In genomic region chrII:6448189-6448588, ce11 we compare ENCODE assay signal across 4 worm cellular contexts.
TF ChIP-seq lines count a peak whose summit lies in the region.

No protein-coding gene starts in this region.

TF ChIP-seq in whole organism, L1 larva, 84 proteins besides CTCF, POLR2A, EP300 and RAD21 (continues in another document):
- TF ChIP-seq mep-1 (tag; optimal IDR thresholded peaks at IDR 0.05; lab: Kevin White, UChicago), result no peak
- no peak for TF ChIP-seq irx-1 (tag; optimal IDR thresholded peaks at IDR 0.05; lab: Kevin White, UChicago)
- TF ChIP-seq nhr-77 (tag; optimal IDR thresholded peaks at IDR 0.05; lab: Kevin White, UChicago), result no peak
- TF ChIP-seq dsc-1 (tag; optimal IDR thresholded peaks at IDR 0.05; lab: Kevin White, UChicago), result no peak
- TF ChIP-seq efl-3 (GFP tag; optimal IDR thresholded peaks at IDR 0.05; lab: Kevin White, UChicago), result no peak
- no peak for TF ChIP-seq hlh-4 (tag; optimal IDR thresholded peaks at IDR 0.05; lab: Kevin White, UChicago)
- TF ChIP-seq lin-14 (GFP tag; optimal IDR thresholded peaks at IDR 0.05; lab: Kevin White, UChicago), result peak; percentile 38
- TF ChIP-seq unc-62 (GFP tag; optimal IDR thresholded peaks at IDR 0.05; lab: Kevin White, UChicago), result no peak
- no peak for TF ChIP-seq unc-30 (tag; optimal IDR thresholded peaks at IDR 0.05; lab: Kevin White, UChicago)
- TF ChIP-seq C34B4.2 (tag; optimal IDR thresholded peaks at IDR 0.05; lab: Kevin White, UChicago), result no peak
- no peak for TF ChIP-seq C04F5.9 (tag; optimal IDR thresholded peaks at IDR 0.05; lab: Kevin White, UChicago)
- no peak for TF ChIP-seq efl-1 (optimal IDR thresholded peaks at IDR 0.05; lab: Kevin White, UChicago)
- no peak for TF ChIP-seq efl-1 (GFP tag; optimal IDR thresholded peaks at IDR 0.05 in 1 of 2; lab: Kevin White, UChicago)
- no peak for TF ChIP-seq jun-1 (tag; optimal IDR thresholded peaks at IDR 0.05; lab: Kevin White, UChicago)
- TF ChIP-seq nhr-47 (tag; optimal IDR thresholded peaks at IDR 0.05; lab: Kevin White, UChicago), result no peak
- TF ChIP-seq sptf-1 (tag; optimal IDR thresholded peaks at IDR 0.05; lab: Kevin White, UChicago), result no peak
- no peak for TF ChIP-seq fkh-10 (GFP tag; optimal IDR thresholded peaks at IDR 0.05; lab: Kevin White, UChicago)
- 0 out of 2 replicates have a peak, but pooled peaks have one; percentile 6 for TF ChIP-seq grh-1 (GFP tag; IDR thresholded peaks at IDR 0.05; lab: Robert Waterston, UW)
- TF ChIP-seq blmp-1 (tag; optimal IDR thresholded peaks at IDR 0.05; lab: Kevin White, UChicago), result peak; percentile 54
- no peak for TF ChIP-seq sox-4 (tag; optimal IDR thresholded peaks at IDR 0.05; lab: Kevin White, UChicago)
- 0 out of 2 replicates have a peak, but pooled peaks have one; percentile 7 for TF ChIP-seq nhr-19 (GFP tag; conservative IDR thresholded peaks at IDR 0.05; lab: Robert Waterston, UW)
- no peak for TF ChIP-seq xbp-1 (tag; optimal IDR thresholded peaks at IDR 0.05; lab: Kevin White, UChicago)
- TF ChIP-seq nhr-28 (tag; optimal IDR thresholded peaks at IDR 0.05; lab: Kevin White, UChicago), result no peak
- no peak for TF ChIP-seq mef-2 (tag; optimal IDR thresholded peaks at IDR 0.05; lab: Kevin White, UChicago)

TF ChIP-seq in whole organism, L2 larva, 48 proteins besides CTCF, POLR2A, EP300 and RAD21:
- TF ChIP-seq dmd-4 (tag; optimal IDR thresholded peaks at IDR 0.05; lab: Kevin White, UChicago) (no peak), nhr-129 (tag; optimal IDR thresholded peaks at IDR 0.05; lab: Kevin White, UChicago) (peak; percentile 37), Y55F3AM.14 (GFP tag; optimal IDR thresholded peaks at IDR 0.05; lab: Kevin White, UChicago) (no peak), sma-9 (GFP tag; optimal IDR thresholded peaks at IDR 0.05; lab: Kevin White, UChicago) (peak; percentile 33), sma-9 (tag; optimal IDR thresholded peaks at IDR 0.05; lab: Kevin White, UChicago) (no peak), mdl-1 (tag; optimal IDR thresholded peaks at IDR 0.05; lab: Kevin White, UChicago) (no peak), ceh-16 (tag; optimal IDR thresholded peaks at IDR 0.05; lab: Kevin White, UChicago) (no peak), nhr-10 (tag; optimal IDR thresholded peaks at IDR 0.05; lab: Kevin White, UChicago) (no peak), fos-1 (tag; optimal IDR thresholded peaks at IDR 0.05; lab: Kevin White, UChicago) (no peak), lin-13 (GFP tag; optimal IDR thresholded peaks at IDR 0.05; lab: Kevin White, UChicago) (no peak), nhr-25 (tag; optimal IDR thresholded peaks at IDR 0.05; lab: Kevin White, UChicago) (peak; percentile 40), nhr-23 (tag; optimal IDR thresholded peaks at IDR 0.05; lab: Kevin White, UChicago) (no peak), snpc-4 (tag; optimal IDR thresholded peaks at IDR 0.05; lab: Kevin White, UChicago) (no peak), nhr-237 (tag; optimal IDR thresholded peaks at IDR 0.05; lab: Kevin White, UChicago) (no peak), elt-1 (tag; optimal IDR thresholded peaks at IDR 0.05; lab: Kevin White, UChicago) (no peak), sma-3 (GFP tag; optimal IDR thresholded peaks at IDR 0.05; lab: Kevin White, UChicago) (peak; percentile 32), unc-39 (tag; optimal IDR thresholded peaks at IDR 0.05; lab: Kevin White, UChicago) (no peak)
TF ChIP-seq in whole organism, L2 larva: peak in this region for 4.

TF ChIP-seq in whole organism, L3 larva, 47 proteins besides CTCF, POLR2A, EP300 and RAD21:
- TF ChIP-seq nhr-23 (tag; optimal IDR thresholded peaks at IDR 0.05; lab: Kevin White, UChicago), result peak; percentile 15
- TF ChIP-seq nfya-1 (tag; optimal IDR thresholded peaks at IDR 0.05; lab: Kevin White, UChicago; ENCODE audit: insufficient read depth), result no peak
- TF ChIP-seq nhr-25 (tag; optimal IDR thresholded peaks at IDR 0.05; lab: Kevin White, UChicago), result peak; percentile 29

TF ChIP-seq in whole organism, L4 larva, 104 proteins besides CTCF, POLR2A, EP300 and RAD21:
- no peak for TF ChIP-seq hif-1 (tag; optimal IDR thresholded peaks at IDR 0.05; lab: Kevin White, UChicago)
- TF ChIP-seq ceh-62 (tag; optimal IDR thresholded peaks at IDR 0.05; lab: Kevin White, UChicago), result no peak
- TF ChIP-seq mdl-1 (tag; optimal IDR thresholded peaks at IDR 0.05; lab: Kevin White, UChicago), result peak in 1 of 2 experiments; percentile 10
- peak in 1 of 2 experiments; percentile 99 for TF ChIP-seq unc-62 (GFP tag; optimal IDR thresholded peaks at IDR 0.05 in 1 of 2; lab: Kevin White, UChicago)
- no peak for TF ChIP-seq unc-62 (tag; optimal IDR thresholded peaks at IDR 0.05; lab: Kevin White, UChicago)
- no peak for TF ChIP-seq spr-1 (tag; optimal IDR thresholded peaks at IDR 0.05; lab: Kevin White, UChicago)
- no peak for TF ChIP-seq skn-1 (tag; optimal IDR thresholded peaks at IDR 0.05; lab: Kevin White, UChicago)
- no peak for TF ChIP-seq pqm-1 (tag; optimal IDR thresholded peaks at IDR 0.05; lab: Kevin White, UChicago)
- no peak for TF ChIP-seq aly-2 (tag; optimal IDR thresholded peaks at IDR 0.05; lab: Kevin White, UChicago)
- no peak for TF ChIP-seq cey-2 (tag; optimal IDR thresholded peaks at IDR 0.05; lab: Kevin White, UChicago; ENCODE audit: borderline replicate concordance, insufficient read depth)
- TF ChIP-seq ceh-28 (tag; optimal IDR thresholded peaks at IDR 0.05; lab: Kevin White, UChicago), result no peak
- no peak for TF ChIP-seq T20F7.1 (GFP tag; optimal IDR thresholded peaks at IDR 0.05; lab: Kevin White, UChicago)
- TF ChIP-seq D1046.2 (GFP tag; IDR thresholded peaks at IDR 0.05; lab: Robert Waterston, UW), result no peak
- TF ChIP-seq nhr-77 (tag; optimal IDR thresholded peaks at IDR 0.05; lab: Kevin White, UChicago), result no peak
- TF ChIP-seq tra-1 (GFP tag; IDR thresholded peaks at IDR 0.05; lab: Robert Waterston, UW), result no peak
- no peak for TF ChIP-seq Y75B8A.6 (GFP tag; IDR thresholded peaks at IDR 0.05; lab: Robert Waterston, UW)
- TF ChIP-seq ceh-32 (tag; optimal IDR thresholded peaks at IDR 0.05; lab: Kevin White, UChicago; ENCODE audit: poor library complexity), result no peak
- TF ChIP-seq nhr-6 (tag; optimal IDR thresholded peaks at IDR 0.05; lab: Kevin White, UChicago), result no peak
- no peak for TF ChIP-seq madf-5 (GFP tag; IDR thresholded peaks at IDR 0.05; lab: Robert Waterston, UW)
- no peak for TF ChIP-seq fkh-10 (GFP tag; optimal IDR thresholded peaks at IDR 0.05; lab: Kevin White, UChicago)
- TF ChIP-seq nhr-28 (tag; optimal IDR thresholded peaks at IDR 0.05; lab: Kevin White, UChicago), result peak; percentile 39
- no peak for TF ChIP-seq lin-39 (tag; optimal IDR thresholded peaks at IDR 0.05; lab: Kevin White, UChicago)
- no peak for TF ChIP-seq daf-8 (GFP tag; IDR thresholded peaks at IDR 0.05; lab: Robert Waterston, UW)
- no peak for TF ChIP-seq ama-1 (optimal IDR thresholded peaks at IDR 0.05; lab: Kevin White, UChicago)
- no peak for TF ChIP-seq F44E2.7 (GFP tag; IDR thresholded peaks at IDR 0.05; lab: Robert Waterston, UW)
- TF ChIP-seq zfp-3 (GFP tag; conservative IDR thresholded peaks at IDR 0.05; lab: Robert Waterston, UW), result 0 out of 2 replicates have a peak, but pooled peaks have one; percentile 54
- TF ChIP-seq gei-8 (GFP tag; optimal IDR thresholded peaks at IDR 0.05; lab: Kevin White, UChicago), result no peak
- TF ChIP-seq egl-43 (GFP tag; IDR thresholded peaks at IDR 0.05; lab: Robert Waterston, UW), result no peak
- TF ChIP-seq madf-9 (GFP tag; conservative IDR thresholded peaks at IDR 0.05; lab: Robert Waterston, UW), result no peak
- TF ChIP-seq snpc-4 (tag; optimal IDR thresholded peaks at IDR 0.05; lab: Kevin White, UChicago), result no peak
- no peak for TF ChIP-seq ctbp-1 (GFP tag; IDR thresholded peaks at IDR 0.05; lab: Robert Waterston, UW)
- no peak for TF ChIP-seq attf-4 (tag; optimal IDR thresholded peaks at IDR 0.05; lab: Kevin White, UChicago)
- TF ChIP-seq nhr-25 (tag; optimal IDR thresholded peaks at IDR 0.05; lab: Kevin White, UChicago; ENCODE audit: borderline replicate concordance, insufficient read depth), result peak; percentile 41
- no peak for TF ChIP-seq ceh-44 (GFP tag; IDR thresholded peaks at IDR 0.05; lab: Robert Waterston, UW)
- peak; percentile 57 for TF ChIP-seq hlh-30 (tag; optimal IDR thresholded peaks at IDR 0.05; lab: Kevin White, UChicago; ENCODE audit: insufficient read depth)

Comparison
In these comparisons a context has a peak if more than half of its experiments do, and no peak if none do; other contexts are left out.
1. Of the 29 proteins assayed by ChIP-seq in both whole organism, L4 larva and whole organism, L1 larva: peak only in whole organism, L4 larva: nhr-28; only in whole organism, L1 larva: none; in both: none; in neither: 25; mixed calls (peak in some experiments, not most) for 3.